Worm (Caenorhabditis elegans) whole organism, late embryonic: ENCODE results near the gene wrt-7.

Experiments
- C08G9.2 ChIP-seq: sonication (generic microtip); optimal IDR thresholded peaks from 2 replicates; lab custom pipeline; 2016; ENCODE audit warnings: mild to moderate bottlenecking, missing genetic modification characterization, moderate library complexity, missing compliant biosample characterization
- C38D4.7 ChIP-seq: fragments of 200-800 bp; sonication (Bioruptor generic); optimal IDR thresholded peaks from 2 replicates; lab custom pipeline; 2018; ENCODE audit warnings: mild to moderate bottlenecking, missing genetic modification characterization, moderate library complexity, missing compliant biosample characterization
- F13H6.1 ChIP-seq: sonication (generic microtip); optimal IDR thresholded peaks from 2 replicates; lab custom pipeline; 2016; ENCODE audit warnings: missing genetic modification characterization, missing compliant biosample characterization
- K02D7.2 ChIP-seq: sonication (generic microtip); optimal IDR thresholded peaks from 2 replicates; lab custom pipeline; 2017; ENCODE audit warnings: mild to moderate bottlenecking, missing genetic modification characterization, missing compliant biosample characterization
- K09A11.1 ChIP-seq: sonication (generic microtip); optimal IDR thresholded peaks from 2 replicates; lab custom pipeline; 2017; ENCODE audit warnings: antibody characterized with exemption, mild to moderate bottlenecking, missing genetic modification characterization, missing compliant biosample characterization; ENCODE audit not compliant: insufficient read depth
- Y22D7AL.16 ChIP-seq: sonication (generic microtip); optimal IDR thresholded peaks from 2 replicates; lab custom pipeline; 2016; ENCODE audit warnings: missing genetic modification characterization, missing compliant biosample characterization
- ahr-1 ChIP-seq: sonication (generic microtip); optimal IDR thresholded peaks from 2 replicates; lab custom pipeline; 2016; ENCODE audit warnings: missing genetic modification characterization, missing compliant biosample characterization
- ceh-2 ChIP-seq: sonication (generic microtip); optimal IDR thresholded peaks from 2 replicates; lab custom pipeline; 2016; ENCODE audit warnings: missing genotype, missing genetic modification characterization, missing compliant biosample characterization
- ceh-24 ChIP-seq: sonication (generic microtip); optimal IDR thresholded peaks from 2 replicates; lab custom pipeline; 2016; ENCODE audit warnings: mild to moderate bottlenecking, missing genetic modification characterization, missing compliant biosample characterization
- ceh-30 ChIP-seq: fragments of 150-350 bp; optimal IDR thresholded peaks from 2 replicates; lab custom pipeline; 2014; ENCODE audit warnings: missing biosample characterization, missing genetic modification characterization
- ceh-31 ChIP-seq: sonication (generic microtip); optimal IDR thresholded peaks from 2 replicates; lab custom pipeline; 2016; ENCODE audit warnings: missing genetic modification characterization, missing compliant biosample characterization
- ceh-6 ChIP-seq: fragments of 200-800 bp; sonication (Bioruptor generic); optimal IDR thresholded peaks from 2 replicates; lab custom pipeline; 2018; ENCODE audit warnings: mild to moderate bottlenecking, missing genetic modification characterization, missing compliant biosample characterization
- ceh-9 ChIP-seq: sonication (generic microtip); optimal IDR thresholded peaks from 2 replicates; lab custom pipeline; 2016; ENCODE audit warnings: mild to moderate bottlenecking, missing genetic modification characterization, inconsistent platforms, missing compliant biosample characterization
- elt-2 ChIP-seq: sonication (generic microtip); optimal IDR thresholded peaks from 2 replicates; lab custom pipeline; 2016; ENCODE audit warnings: missing genetic modification reagents, missing genetic modification characterization, missing compliant biosample characterization
- ets-4 ChIP-seq: sonication (generic microtip); optimal IDR thresholded peaks from 2 replicates; lab custom pipeline; 2016; ENCODE audit warnings: missing genetic modification characterization, missing compliant biosample characterization
- eyg-1 ChIP-seq: sonication (generic microtip); optimal IDR thresholded peaks from 2 replicates; lab custom pipeline; 2016; ENCODE audit warnings: missing genotype, missing genetic modification characterization, missing compliant biosample characterization
- fax-1 ChIP-seq: sonication (generic microtip); optimal IDR thresholded peaks from 2 replicates; lab custom pipeline; 2016; ENCODE audit warnings: missing genotype, missing genetic modification characterization, missing compliant biosample characterization
- fkh-10 ChIP-seq: fragments of 150-350 bp; optimal IDR thresholded peaks from 2 replicates; lab custom pipeline; 2014; ENCODE audit warnings: missing biosample characterization, missing genetic modification reagents, missing genetic modification characterization
- fkh-6 ChIP-seq: sonication (generic microtip); optimal IDR thresholded peaks from 2 replicates; lab custom pipeline; 2016; ENCODE audit warnings: missing genetic modification characterization, missing compliant biosample characterization
- hlh-13 ChIP-seq: fragments of 200-800 bp; sonication (Bioruptor generic); optimal IDR thresholded peaks from 2 replicates; lab custom pipeline; 2018; ENCODE audit warnings: mild to moderate bottlenecking, missing genetic modification characterization, missing compliant biosample characterization
- hlh-15 ChIP-seq: sonication (generic microtip); optimal IDR thresholded peaks from 2 replicates; lab custom pipeline; 2016; ENCODE audit warnings: missing genetic modification characterization, missing compliant biosample characterization
- hlh-30 ChIP-seq: sonication (generic microtip); optimal IDR thresholded peaks from 2 replicates; lab custom pipeline; 2017; ENCODE audit warnings: antibody characterized with exemption, missing genetic modification characterization, missing compliant biosample characterization; ENCODE audit not compliant: insufficient read depth
- hlh-6 ChIP-seq: sonication (generic microtip); optimal IDR thresholded peaks from 2 replicates; lab custom pipeline; 2016; ENCODE audit warnings: missing genotype, missing genetic modification characterization, missing compliant biosample characterization
- hlh-8 ChIP-seq: sonication (generic microtip); optimal IDR thresholded peaks from 2 replicates; lab custom pipeline; 2016; ENCODE audit warnings: missing genotype, missing genetic modification characterization, missing compliant biosample characterization
- lim-6 ChIP-seq: sonication (generic microtip); optimal IDR thresholded peaks from 2 replicates; lab custom pipeline; 2016; ENCODE audit warnings: missing genetic modification characterization, missing compliant biosample characterization
- lin-11 ChIP-seq: fragments of 200-800 bp; sonication (Bioruptor generic); optimal IDR thresholded peaks from 2 replicates; lab custom pipeline; 2018; ENCODE audit warnings: mild to moderate bottlenecking, missing genetic modification characterization, missing compliant biosample characterization
- nhr-232 ChIP-seq: sonication (generic microtip); optimal IDR thresholded peaks from 2 replicates; lab custom pipeline; 2016; ENCODE audit warnings: missing genetic modification characterization, missing compliant biosample characterization
- npax-4 ChIP-seq: sonication (generic microtip); optimal IDR thresholded peaks from 2 replicates; lab custom pipeline; 2016; ENCODE audit warnings: missing genetic modification characterization, missing compliant biosample characterization
- pag-3 ChIP-seq: sonication (generic microtip); optimal IDR thresholded peaks from 2 replicates; lab custom pipeline; 2016; ENCODE audit warnings: missing compliant biosample characterization, missing genetic modification characterization, borderline replicate concordance
- pat-9 ChIP-seq: fragments of 200-800 bp; sonication (Bioruptor generic); optimal IDR thresholded peaks from 2 replicates; lab custom pipeline; 2018; ENCODE audit warnings: mild to moderate bottlenecking, missing genetic modification characterization, moderate library complexity, missing compliant biosample characterization
- pqm-1 ChIP-seq: sonication (generic microtip); optimal IDR thresholded peaks from 2 replicates; lab custom pipeline; 2016; ENCODE audit warnings: missing genetic modification characterization, missing compliant biosample characterization
- ref-2 ChIP-seq: sonication (generic microtip); optimal IDR thresholded peaks from 2 replicates; lab custom pipeline; 2016; ENCODE audit warnings: missing genetic modification characterization, missing compliant biosample characterization
- rnt-1 ChIP-seq: sonication (generic microtip); optimal IDR thresholded peaks from 2 replicates; lab custom pipeline; 2016; ENCODE audit warnings: missing genetic modification characterization, missing compliant biosample characterization
- syd-9 ChIP-seq: sonication (generic microtip); optimal IDR thresholded peaks from 2 replicates; lab custom pipeline; 2016; ENCODE audit warnings: mild to moderate bottlenecking, missing genetic modification characterization, moderate library complexity, missing compliant biosample characterization
- ttx-3 ChIP-seq: sonication (generic microtip); optimal IDR thresholded peaks from 2 replicates; lab custom pipeline; 2016; ENCODE audit warnings: missing genetic modification reagents, missing genetic modification characterization, missing compliant biosample characterization
- unc-3 ChIP-seq, 2 experiments: fragments of 200-800 bp in 1 of 2; sonication (Bioruptor generic) in 1 of 2; sonication (generic microtip) in 1 of 2; conservative IDR thresholded peaks in 1 of 2; optimal IDR thresholded peaks in 1 of 2; 2 replicates each; pipeline versions ENCODE4 v1.3.6 to Lab custom; 2016 to 2022; ENCODE audit warnings: missing compliant biosample characterization in 2 of 2, missing genetic modification characterization in 2 of 2, missing genetic modification reagents in 1 of 2
- unc-42 ChIP-seq: sonication (generic microtip); optimal IDR thresholded peaks from 2 replicates; lab custom pipeline; 2016; ENCODE audit warnings: missing genotype, missing genetic modification characterization, missing compliant biosample characterization
- unc-55 ChIP-seq: sonication (generic microtip); optimal IDR thresholded peaks from 2 replicates; lab custom pipeline; 2017; ENCODE audit warnings: missing biosample characterization, missing genetic modification reagents, missing genetic modification characterization
- ztf-16 ChIP-seq: sonication (generic microtip); optimal IDR thresholded peaks from 2 replicates; lab custom pipeline; 2017; ENCODE audit warnings: missing genetic modification characterization, missing compliant biosample characterization

The wrt-7 gene

ce11 chrV:15303625-15304024 is 33.7 kb downstream of the wrt-7 start, which contains the start of gene srx-48:
Gene srx-48 (minus strand): TSS chrV:15303725.
- TF ChIP-seq lin-11 (tag; lab: Kevin White, UChicago) (no peak), pqm-1 (tag; lab: Kevin White, UChicago) (no peak), ceh-24 (tag; lab: Kevin White, UChicago) (no peak), K09A11.1 (tag; lab: Kevin White, UChicago) (no peak), fkh-6 (tag; lab: Kevin White, UChicago) (no peak), ceh-9 (no peak), nhr-232 (no peak), C38D4.7 (no peak), ceh-30 (no peak), K02D7.2 (tag; lab: Kevin White, UChicago) (no peak), ceh-31 (tag; lab: Kevin White, UChicago) (no peak), F13H6.1 (tag; lab: Kevin White, UChicago) (no peak), ztf-16 (tag; lab: Kevin White, UChicago) (no peak), rnt-1 (tag; lab: Kevin White, UChicago) (no peak), lim-6 (no peak), ttx-3 (tag; lab: Kevin White, UChicago) (no peak), ahr-1 (tag; lab: Kevin White, UChicago) (no peak)

ce11 chrV:15298597-15298996 is 38.7 kb downstream of the wrt-7 start, which contains the start of gene cpr-3:
Gene cpr-3 (minus strand): TSS chrV:15298700.
- no peak for TF ChIP-seq ceh-2
- peak; percentile 66 for TF ChIP-seq elt-2 (tag; lab: Kevin White, UChicago)

- TF ChIP-seq npax-4 (tag; lab: Kevin White, UChicago): no peak
- TF ChIP-seq hlh-15 (tag; lab: Kevin White, UChicago): no peak
- no peak for TF ChIP-seq pqm-1 (tag; lab: Kevin White, UChicago)
- no peak for TF ChIP-seq eyg-1 (tag; lab: Kevin White, UChicago)
- TF ChIP-seq ceh-6: no peak
- TF ChIP-seq ceh-2: no peak
- no peak for TF ChIP-seq hlh-13 (GFP tag; lab: Kevin White, UChicago)
- TF ChIP-seq Y22D7AL.16: no peak
- no peak for TF ChIP-seq hlh-8
- TF ChIP-seq ref-2 (tag; lab: Kevin White, UChicago): no peak
- no peak for TF ChIP-seq unc-55
Measured at ce11 chrV:15293865-15294264, 43.4 kb downstream of the wrt-7 start, which contains the start of gene str-96. Gene str-96 (minus strand): TSS chrV:15293965.

ce11 chrV:15290995-15291394 is 46.3 kb downstream of the wrt-7 start, which contains the start of gene cyp-34A2:
Gene cyp-34A2 (minus strand): TSS chrV:15291095.
- no peak for TF ChIP-seq Y22D7AL.16
- no peak for TF ChIP-seq elt-2 (tag; lab: Kevin White, UChicago)
- no peak for TF ChIP-seq unc-3 (GFP tag; conservative IDR thresholded peaks at IDR 0.05; lab: Robert Waterston, UW)
- no peak for TF ChIP-seq unc-3 (tag; optimal IDR thresholded peaks at IDR 0.05; lab: Kevin White, UChicago)
- no peak for TF ChIP-seq lim-6
- no peak for TF ChIP-seq ceh-2
- no peak for TF ChIP-seq fax-1 (tag; lab: Kevin White, UChicago)

- no peak for TF ChIP-seq unc-42 (tag; lab: Kevin White, UChicago)
- no peak for TF ChIP-seq pat-9
- no peak for TF ChIP-seq C08G9.2
- TF ChIP-seq ceh-30: no peak
- no peak for TF ChIP-seq syd-9 (tag; lab: Kevin White, UChicago)
- no peak for TF ChIP-seq pag-3
- no peak for TF ChIP-seq ref-2 (tag; lab: Kevin White, UChicago)
- no peak for TF ChIP-seq ttx-3 (tag; lab: Kevin White, UChicago)
- TF ChIP-seq npax-4 (tag; lab: Kevin White, UChicago): no peak
- TF ChIP-seq hlh-6 (tag; lab: Kevin White, UChicago): no peak
- no peak for TF ChIP-seq hlh-30 (tag; lab: Kevin White, UChicago)
- TF ChIP-seq ceh-31 (tag; lab: Kevin White, UChicago): no peak
- no peak for TF ChIP-seq fkh-10
- TF ChIP-seq F13H6.1 (tag; lab: Kevin White, UChicago): no peak
- TF ChIP-seq ets-4: no peak
Measured at ce11 chrV:15287856-15288255, 49.4 kb downstream of the wrt-7 start, which contains the start of gene cyp-34A1. Gene cyp-34A1 (minus strand): TSS chrV:15287956.
